Fruit fly (Drosophila melanogaster) whole organism, embryonic: ENCODE data around the gene CG33791.

Experiments used
- Bdp1 ChIP-seq: fragments of 200-800 bp; sonication (Bioruptor generic); optimal IDR thresholded peaks from 3 replicates; lab custom pipeline; 2016; ENCODE audit warnings: missing biosample characterization, missing genetic modification characterization
- CG11247 ChIP-seq: fragments of 200-800 bp; sonication (Bioruptor generic); IDR thresholded peaks from 2 replicates; pipeline ENCODE4 v1.3.6; 2022; ENCODE audit warnings: missing biosample characterization, missing genetic modification characterization
- CG12299 ChIP-seq: fragments of 200-800 bp; sonication (Bioruptor generic); optimal IDR thresholded peaks from 2 replicates; lab custom pipeline; 2018; ENCODE audit warnings: missing biosample characterization, mild to moderate bottlenecking, missing genetic modification characterization
- CG12659 ChIP-seq: fragments of 200-800 bp; sonication (Bioruptor generic); optimal IDR thresholded peaks from 3 replicates; lab custom pipeline; 2017; ENCODE audit warnings: mild to moderate bottlenecking, missing biosample characterization, missing genetic modification reagents, missing genetic modification characterization
- CG13296 ChIP-seq: fragments of 200-800 bp; sonication (Bioruptor generic); optimal IDR thresholded peaks from 3 replicates; lab custom pipeline; 2018; ENCODE audit warnings: missing biosample characterization, mild to moderate bottlenecking, missing genetic modification characterization
- CG15514 ChIP-seq: fragments of 200-800 bp; sonication (Bioruptor generic); optimal IDR thresholded peaks from 3 replicates; lab custom pipeline; 2017; ENCODE audit warnings: missing biosample characterization, missing genetic modification characterization, mild to moderate bottlenecking, moderate library complexity, missing genetic modification reagents
- CG16813 ChIP-seq: fragments of 200-800 bp; sonication (Bioruptor generic); IDR thresholded peaks from 3 replicates; pipeline ENCODE4 v1.3.6; 2022; ENCODE audit warnings: missing biosample characterization, missing genetic modification characterization; ENCODE audit not compliant: partially characterized antibody
- CG17359 ChIP-seq: fragments of 200-800 bp; sonication (Bioruptor generic); optimal IDR thresholded peaks from 3 replicates; lab custom pipeline; 2018; ENCODE audit warnings: missing biosample characterization, mild to moderate bottlenecking, missing genetic modification characterization, moderate library complexity
- CG18011 ChIP-seq: fragments of 200-800 bp; sonication (Bioruptor generic); optimal IDR thresholded peaks from 2 replicates; lab custom pipeline; 2017; ENCODE audit warnings: missing biosample characterization, missing genetic modification characterization, mild to moderate bottlenecking, moderate library complexity, missing genotype
- CG31224 ChIP-seq: fragments of 200-800 bp; sonication (Bioruptor generic); IDR thresholded peaks from 2 replicates; pipeline ENCODE4 v1.3.6; 2022; ENCODE audit warnings: missing biosample characterization, missing genetic modification characterization
- CG31365 ChIP-seq: fragments of 200-800 bp; sonication (Bioruptor generic); optimal IDR thresholded peaks from 2 replicates; lab custom pipeline; 2018; ENCODE audit warnings: missing biosample characterization, mild to moderate bottlenecking, missing genetic modification characterization
- CG4282 ChIP-seq: fragments of 200-800 bp; sonication (Bioruptor generic); optimal IDR thresholded peaks from 2 replicates; lab custom pipeline; 2016; ENCODE audit warnings: missing biosample characterization, missing genetic modification characterization
- CG6689 ChIP-seq: fragments of 200-800 bp; sonication (Bioruptor generic); IDR thresholded peaks from 2 replicates; pipeline ENCODE4 v1.3.6; 2022; ENCODE audit warnings: missing biosample characterization, missing genetic modification characterization
- CG7786 ChIP-seq: fragments of 200-800 bp; sonication (Bioruptor generic); optimal IDR thresholded peaks from 2 replicates; lab custom pipeline; 2016; ENCODE audit warnings: missing biosample characterization, missing genetic modification characterization
- CG7928 ChIP-seq: fragments of 200-800 bp; sonication (Bioruptor generic); optimal IDR thresholded peaks from 2 replicates; lab custom pipeline; 2017; ENCODE audit warnings: missing biosample characterization, mild to moderate bottlenecking, missing genetic modification characterization
- CG9727 ChIP-seq: fragments of 200-800 bp; sonication (Bioruptor generic); optimal IDR thresholded peaks from 3 replicates; lab custom pipeline; 2017; ENCODE audit warnings: missing biosample characterization, mild to moderate bottlenecking, missing genetic modification characterization
- Chrac-16 ChIP-seq: fragments of 200-800 bp; sonication (Bioruptor generic); optimal IDR thresholded peaks from 3 replicates; lab custom pipeline; 2016; ENCODE audit warnings: missing biosample characterization, missing genetic modification characterization
- Dll ChIP-seq: fragments of 200-800 bp; sonication (Bioruptor generic); IDR thresholded peaks from 4 replicates; pipeline ENCODE4 v1.3.6; 2022; ENCODE audit warnings: missing biosample characterization, missing genetic modification characterization; ENCODE audit not compliant: partially characterized antibody
- ERR ChIP-seq: fragments of 200-800 bp; sonication (Bioruptor generic); optimal IDR thresholded peaks from 2 replicates; lab custom pipeline; 2016; ENCODE audit warnings: missing biosample characterization, missing genetic modification characterization
- Fer3 ChIP-seq: fragments of 200-800 bp; sonication (Bioruptor generic); optimal IDR thresholded peaks from 2 replicates; lab custom pipeline; 2018; ENCODE audit warnings: missing biosample characterization, mild to moderate bottlenecking, missing genetic modification characterization, moderate library complexity
- H15 ChIP-seq: fragments of 200-800 bp; sonication (Bioruptor generic); IDR thresholded peaks from 3 replicates; pipeline ENCODE4 v1.3.6; 2022; ENCODE audit warnings: missing biosample characterization, missing genetic modification characterization
- HLH3B ChIP-seq: fragments of 200-800 bp; sonication (Bioruptor generic); IDR thresholded peaks from 2 replicates; pipeline ENCODE4 v1.3.6; 2022; ENCODE audit warnings: missing biosample characterization, missing genetic modification characterization
- Hand ChIP-seq: fragments of 200-800 bp; sonication (Bioruptor generic); optimal IDR thresholded peaks from 2 replicates; lab custom pipeline; 2017; ENCODE audit warnings: mild to moderate bottlenecking, missing biosample characterization, missing genetic modification reagents, missing genetic modification characterization
- Max ChIP-seq: fragments of 200-800 bp; sonication (Bioruptor generic); optimal IDR thresholded peaks from 2 replicates; lab custom pipeline; 2016; ENCODE audit warnings: missing biosample characterization, mild to moderate bottlenecking, missing genetic modification characterization
- Rx ChIP-seq: fragments of 200-800 bp; sonication (Bioruptor generic); IDR thresholded peaks from 2 replicates; pipeline ENCODE4 v1.3.6; 2022; ENCODE audit warnings: missing biosample characterization, missing genetic modification characterization
- Scr ChIP-seq: fragments of 200-800 bp; sonication (Bioruptor generic); IDR thresholded peaks from 2 replicates; pipeline ENCODE4 v1.3.6; 2022; ENCODE audit warnings: missing biosample characterization, missing genetic modification characterization; ENCODE audit not compliant: partially characterized antibody
- Sox100B ChIP-seq: fragments of 200-800 bp; sonication (Bioruptor generic); optimal IDR thresholded peaks from 3 replicates; lab custom pipeline; 2018; ENCODE audit warnings: missing biosample characterization, mild to moderate bottlenecking, missing genetic modification characterization
- aop ChIP-seq: fragments of 200-800 bp; sonication (Bioruptor generic); IDR thresholded peaks from 2 replicates; pipeline ENCODE4 v1.3.6; 2022; ENCODE audit warnings: missing biosample characterization, missing genetic modification characterization
- ara ChIP-seq: fragments of 200-800 bp; sonication (Bioruptor generic); IDR thresholded peaks from 2 replicates; pipeline ENCODE4 v1.3.6; 2022; ENCODE audit warnings: missing biosample characterization, missing genetic modification characterization
- ato ChIP-seq: fragments of 200-800 bp; sonication (Bioruptor generic); IDR thresholded peaks from 2 replicates; pipeline ENCODE4 v1.3.6; 2022; ENCODE audit warnings: missing biosample characterization, missing genetic modification characterization; ENCODE audit not compliant: partially characterized antibody
- bowl ChIP-seq: fragments of 200-800 bp; sonication (Bioruptor generic); IDR thresholded peaks from 2 replicates; pipeline ENCODE4 v1.3.6; 2022; ENCODE audit warnings: missing biosample characterization, missing genetic modification characterization
- caup ChIP-seq: fragments of 200-800 bp; sonication (Bioruptor generic); optimal IDR thresholded peaks from 3 replicates; lab custom pipeline; 2017; ENCODE audit warnings: missing biosample characterization, mild to moderate bottlenecking, missing genetic modification characterization, moderate library complexity; ENCODE audit not compliant: severe bottlenecking
- croc ChIP-seq: fragments of 200-800 bp; sonication (Bioruptor generic); conservative IDR thresholded peaks from 3 replicates; pipeline ENCODE4 v1.3.6; 2022; ENCODE audit warnings: missing biosample characterization, missing genetic modification characterization
- crp ChIP-seq, 2 experiments: fragments of 200-800 bp; sonication (Bioruptor generic); optimal IDR thresholded peaks; 2 replicates in 1 of 2; 3 replicates in 1 of 2; lab custom pipeline; 2017; ENCODE audit warnings: missing biosample characterization in 2 of 2, missing genetic modification characterization in 2 of 2, mild to moderate bottlenecking in 1 of 2, moderate library complexity in 1 of 2
- emc ChIP-seq: fragments of 200-800 bp; sonication (Bioruptor generic); optimal IDR thresholded peaks from 2 replicates; lab custom pipeline; 2016; ENCODE audit warnings: missing biosample characterization, missing genetic modification characterization
- fru ChIP-seq: fragments of >200 bp; optimal IDR thresholded peaks from 2 replicates; lab custom pipeline; 2017
- gce ChIP-seq: fragments of 200-800 bp; sonication (Bioruptor generic); IDR thresholded peaks from 3 replicates; pipeline ENCODE4 v1.3.6; 2022; ENCODE audit warnings: missing biosample characterization, missing genetic modification characterization
- jing ChIP-seq: fragments of 200-800 bp; sonication (Bioruptor generic); optimal IDR thresholded peaks from 2 replicates; lab custom pipeline; 2018; ENCODE audit warnings: missing biosample characterization, mild to moderate bottlenecking, missing genetic modification characterization
- kay ChIP-seq: fragments of 200-800 bp; sonication (Bioruptor generic); optimal IDR thresholded peaks from 2 replicates; lab custom pipeline; 2016; ENCODE audit warnings: missing biosample characterization, missing genetic modification characterization
- maf-S ChIP-seq: fragments of 200-800 bp; sonication (Bioruptor generic); optimal IDR thresholded peaks from 2 replicates; lab custom pipeline; 2016; ENCODE audit warnings: missing biosample characterization, missing genetic modification characterization
- mirr ChIP-seq: fragments of 200-800 bp; sonication (Bioruptor generic); optimal IDR thresholded peaks from 3 replicates; lab custom pipeline; 2018; ENCODE audit warnings: missing biosample characterization, mild to moderate bottlenecking, missing genetic modification characterization
- peb ChIP-seq: fragments of 200-800 bp; sonication (Bioruptor generic); IDR thresholded peaks from 2 replicates; pipeline ENCODE4 v1.3.6; 2022; ENCODE audit warnings: missing biosample characterization, missing genetic modification characterization
- pfk ChIP-seq: fragments of 200-800 bp; sonication (Bioruptor generic); optimal IDR thresholded peaks from 2 replicates; lab custom pipeline; 2018; ENCODE audit warnings: missing biosample characterization, mild to moderate bottlenecking, missing genetic modification characterization, moderate library complexity
- sd ChIP-seq: fragments of 200-800 bp; sonication (Bioruptor generic); optimal IDR thresholded peaks from 3 replicates; lab custom pipeline; 2018; ENCODE audit warnings: missing biosample characterization, mild to moderate bottlenecking, missing genetic modification characterization, moderate library complexity
- sug ChIP-seq: fragments of 200-800 bp; optimal IDR thresholded peaks from 2 replicates; lab custom pipeline; 2019; ENCODE audit warnings: missing biosample characterization, mild to moderate bottlenecking, missing genetic modification characterization, moderate library complexity
- tin ChIP-seq: fragments of 200-800 bp; sonication (Bioruptor generic); optimal IDR thresholded peaks from 3 replicates; lab custom pipeline; 2016; ENCODE audit warnings: missing biosample characterization, missing genetic modification characterization
- tll ChIP-seq, 2 experiments: fragments of 200-800 bp in 1 of 2; fragments of >200 bp in 1 of 2; sonication (Bioruptor generic) in 1 of 2; optimal IDR thresholded peaks; 2 replicates each; lab custom pipeline; 2017 to 2019; ENCODE audit warnings: missing biosample characterization in 2 of 2, missing genetic modification characterization in 2 of 2, mild to moderate bottlenecking in 1 of 2, moderate library complexity in 1 of 2
- wdn ChIP-seq: fragments of 200-800 bp; sonication (Bioruptor generic); IDR thresholded peaks from 2 replicates; pipeline ENCODE4 v1.3.6; 2022; ENCODE audit warnings: missing biosample characterization, missing genetic modification characterization
- zfh2 ChIP-seq: fragments of 200-800 bp; sonication (Bioruptor generic); optimal IDR thresholded peaks from 2 replicates; lab custom pipeline; 2016; ENCODE audit warnings: missing biosample characterization, missing genetic modification characterization

Gene CG33791

dm6 chr3L:1591692-1592371, 10.9 kb upstream of the CG33791 start (continued):
- TF ChIP-seq ato (GFP tag; lab: Robert Waterston, UW) (no peak), tin (no peak), caup (peak; percentile 95), H15 (GFP tag; lab: Robert Waterston, UW) (no peak), CG31365 (tag; lab: Kevin White, UChicago) (peak; percentile 79), Bdp1 (peak; percentile 37), Scr (no peak), bowl (GFP tag; lab: Robert Waterston, UW) (no peak), zfh2 (GFP tag; lab: Kevin White, UChicago) (peak; percentile 57), peb (GFP tag; lab: Robert Waterston, UW) (no peak), Rx (no peak), jing (GFP tag; lab: Kevin White, UChicago) (no peak), HLH3B (GFP tag; lab: Robert Waterston, UW) (peak; percentile 27; the same call in 1 of the 2 replicates), CG9727 (GFP tag; lab: Kevin White, UChicago) (peak; percentile 75), Fer3 (tag; lab: Kevin White, UChicago) (peak; percentile 88), gce (GFP tag; lab: Robert Waterston, UW) (no peak; the same call in 2 of the 3 replicates), emc (GFP tag; lab: Kevin White, UChicago) (peak; percentile 42), Dll (GFP tag; lab: Robert Waterston, UW) (no peak), croc (GFP tag; lab: Robert Waterston, UW) (no peak), wdn (GFP tag; lab: Robert Waterston, UW) (peak; percentile 68), tll (GFP tag; optimal IDR thresholded peaks at IDR 0.05; lab: Kevin White, UChicago) (no peak), CG6689 (GFP tag; lab: Robert Waterston, UW) (peak; percentile 36; the same call in 1 of the 2 replicates), maf-S (GFP tag; lab: Kevin White, UChicago) (peak; percentile 63), CG31224 (GFP tag; lab: Robert Waterston, UW) (peak; percentile 37; the same call in 1 of the 2 replicates), CG17359 (tag; lab: Kevin White, UChicago) (peak; percentile 77), CG4282 (GFP tag; lab: Kevin White, UChicago) (no peak), CG7786 (peak; percentile 38), crp (GFP tag; optimal IDR thresholded peaks at IDR 0.05; lab: Kevin White, UChicago) (no peak), CG13296 (GFP tag; lab: Kevin White, UChicago) (peak; percentile 83), CG7928 (GFP tag; lab: Kevin White, UChicago) (peak; percentile 64), sd (tag; lab: Kevin White, UChicago) (no peak), ERR (GFP tag; lab: Kevin White, UChicago) (peak; percentile 39), ara (GFP tag; lab: Robert Waterston, UW) (no peak), sug (tag; lab: Kevin White, UChicago) (no peak), CG12659 (GFP tag; lab: Kevin White, UChicago) (peak; percentile 80), CG18011 (peak; percentile 62), Max (GFP tag; lab: Kevin White, UChicago) (peak; percentile 62), mirr (GFP tag; lab: Kevin White, UChicago) (peak; percentile 81), Chrac-16 (GFP tag; lab: Kevin White, UChicago) (no peak), aop (no peak), CG12299 (peak; percentile 79), fru (lab: Kevin White, UChicago) (no peak), kay (GFP tag; lab: Kevin White, UChicago) (peak; percentile 30), CG11247 (GFP tag; lab: Robert Waterston, UW) (peak; percentile 70), CG15514 (GFP tag; lab: Kevin White, UChicago) (peak; percentile 92), Hand (GFP tag; lab: Kevin White, UChicago) (peak; percentile 74), pfk (GFP tag; lab: Kevin White, UChicago) (peak; percentile 46), CG16813 (GFP tag; lab: Robert Waterston, UW) (no peak), Sox100B (GFP tag; lab: Kevin White, UChicago) (no peak)
